Worm (Caenorhabditis elegans): ENCODE data around the gene C50C3.19.

DNA sequence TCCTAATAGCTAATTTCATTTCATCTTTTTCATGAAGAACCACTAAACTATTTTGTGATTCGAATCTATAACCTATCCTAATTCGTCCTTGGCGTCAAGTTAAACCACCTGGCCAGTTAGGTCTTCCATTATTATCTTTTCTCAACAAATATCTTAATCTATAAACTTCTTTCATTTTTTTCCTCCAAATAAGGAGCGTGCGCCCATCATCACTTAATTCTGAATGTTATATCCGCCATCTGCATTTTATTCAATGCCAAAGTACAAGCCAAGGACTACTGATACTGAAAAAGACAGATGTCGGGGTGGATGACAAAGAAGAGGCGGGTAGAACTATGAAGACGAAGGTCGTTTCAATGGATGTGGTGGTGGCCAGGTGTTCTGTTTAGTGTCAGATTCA lies 38.3 kb downstream of the C50C3.19 start:
- TF ChIP-seq nfya-1 (tag; optimal IDR thresholded peaks at IDR 0.05; ENCODE audit: borderline replicate concordance, insufficient read depth) = no peak
- no peak for TF ChIP-seq aptf-2 (GFP tag; conservative IDR thresholded peaks at IDR 0.05)
- TF ChIP-seq ceh-40 (GFP tag; IDR thresholded peaks at IDR 0.05) = no peak
- no peak for TF ChIP-seq ztf-18 (tag; optimal IDR thresholded peaks at IDR 0.05)

Data from whole organism, young adult.